Fruit fly (Drosophila melanogaster) whole organism: ENCODE results near the gene Acp24A4.

ENCODE experiments used
- CG8478 ChIP-seq: fragments of >200 bp; optimal IDR thresholded peaks from 2 replicates; lab custom pipeline; 2018; ENCODE audit warnings: inconsistent platforms
- EcR ChIP-seq, 2 experiments: fragments of >200 bp; optimal IDR thresholded peaks; 2 replicates each; lab custom pipeline; 2017; ENCODE audit warnings: missing biosample characterization in 2 of 2, missing genetic modification characterization in 2 of 2, missing genetic modification reagents in 2 of 2
- pan ChIP-seq: fragments of >200 bp; optimal IDR thresholded peaks from 2 replicates; lab custom pipeline; 2017
- psq ChIP-seq: fragments of >200 bp; optimal IDR thresholded peaks from 2 replicates; lab custom pipeline; 2017
- usp ChIP-seq: fragments of >200 bp; optimal IDR thresholded peaks from 2 replicates; lab custom pipeline; 2017; ENCODE audit warnings: missing biosample characterization, missing genetic modification characterization, mixed read lengths

dm6 chr2L:3668451-3668850 lies 25.3 kb downstream of the Acp24A4 start, which contains the start of gene Sfp24Ba:
- TF ChIP-seq psq = no peak
- no peak for TF ChIP-seq pan (lab: Kevin White, UChicago)
- TF ChIP-seq usp (GFP tag; lab: Kevin White, UChicago) = no peak
- TF ChIP-seq CG8478 (lab: Kevin White, UChicago) = no peak
- no peak for TF ChIP-seq EcR (GFP tag; optimal IDR thresholded peaks at IDR 0.05; lab: Kevin White, UChicago)
